Comparison of ENCODE assay signal across 2 fruit fly cellular contexts in genomic region chr3R:14574962-14575717, dm6.
TF ChIP-seq lines count a peak whose summit lies in the region.

No protein-coding gene starts in this region.

TF ChIP-seq in whole organism, embryonic, 481 proteins besides CTCF, POLR2A, EP300 and RAD21 (continued from another document and continues in another):
- TF ChIP-seq lilli (GFP tag; optimal IDR thresholded peaks at IDR 0.05; lab: Kevin White, UChicago) (peak; percentile 74), CG33557 (GFP tag; optimal IDR thresholded peaks at IDR 0.05; lab: Kevin White, UChicago) (peak; percentile 43), zen2 (GFP tag; IDR thresholded peaks at IDR 0.05; lab: Robert Waterston, UW; ENCODE audit: partially characterized antibody) (no peak), usp (GFP tag; optimal IDR thresholded peaks at IDR 0.05; lab: Kevin White, UChicago) (no peak), bab2 (GFP tag; optimal IDR thresholded peaks at IDR 0.05; lab: Kevin White, UChicago) (peak; percentile 59), CG17328 (GFP tag; IDR thresholded peaks at IDR 0.05; lab: Robert Waterston, UW) (no peak; the same call in 1 of the 2 replicates), vnd (GFP tag; IDR thresholded peaks at IDR 0.05; lab: Robert Waterston, UW; ENCODE audit: partially characterized antibody) (no peak), stwl (tag; optimal IDR thresholded peaks at IDR 0.05; lab: Kevin White, UChicago) (no peak), Stat92E (GFP tag; optimal IDR thresholded peaks at IDR 0.05; lab: Kevin White, UChicago) (no peak), Nf-YA (GFP tag; IDR thresholded peaks at IDR 0.05; lab: Robert Waterston, UW) (peak; percentile 22; the same call in 1 of the 2 replicates), CG34422 (GFP tag; IDR thresholded peaks at IDR 0.05; lab: Robert Waterston, UW) (no peak), gem (tag; optimal IDR thresholded peaks at IDR 0.05; lab: Kevin White, UChicago) (peak; percentile 90), salm (tag; optimal IDR thresholded peaks at IDR 0.05; lab: Kevin White, UChicago) (no peak), CG31388 (GFP tag; optimal IDR thresholded peaks at IDR 0.05; lab: Kevin White, UChicago) (no peak), kay (GFP tag; optimal IDR thresholded peaks at IDR 0.05; lab: Kevin White, UChicago) (peak; percentile 53), CoRest (tag; optimal IDR thresholded peaks at IDR 0.05; lab: Kevin White, UChicago) (peak; percentile 89), Hr51 (GFP tag; optimal IDR thresholded peaks at IDR 0.05; lab: Kevin White, UChicago) (peak; percentile 35 to 80), bowl (GFP tag; IDR thresholded peaks at IDR 0.05; lab: Robert Waterston, UW) (no peak), CG14050 (GFP tag; IDR thresholded peaks at IDR 0.05; lab: Robert Waterston, UW) (peak; percentile 23; the same call in 1 of the 3 replicates), CG12769 (tag; optimal IDR thresholded peaks at IDR 0.05; lab: Kevin White, UChicago) (no peak), CG10979 (tag; optimal IDR thresholded peaks at IDR 0.05; lab: Kevin White, UChicago) (peak; percentile 78), Meics (GFP tag; optimal IDR thresholded peaks at IDR 0.05; lab: Kevin White, UChicago) (peak; percentile 86), CG15514 (GFP tag; optimal IDR thresholded peaks at IDR 0.05; lab: Kevin White, UChicago) (peak; percentile 46), so (GFP tag; IDR thresholded peaks at IDR 0.05; lab: Robert Waterston, UW) (0 out of 3 replicates have a peak, but pooled peaks have one; percentile 48), tna (GFP tag; IDR thresholded peaks at IDR 0.05; lab: Robert Waterston, UW; ENCODE audit: partially characterized antibody) (no peak), ken (GFP tag; IDR thresholded peaks at IDR 0.05; lab: Robert Waterston, UW) (peak; percentile 65; the same call in 2 of the 3 replicates), br (optimal IDR thresholded peaks at IDR 0.05; lab: Kevin White, UChicago) (no peak), ind (GFP tag; optimal IDR thresholded peaks at IDR 0.05; lab: Kevin White, UChicago) (peak; percentile 80), CG12071 (GFP tag; optimal IDR thresholded peaks at IDR 0.05; lab: Kevin White, UChicago) (no peak), luna (GFP tag; optimal IDR thresholded peaks at IDR 0.05; lab: Kevin White, UChicago) (no peak), eve (GFP tag; optimal IDR thresholded peaks at IDR 0.05; lab: Kevin White, UChicago) (no peak), Antp (GFP tag; optimal IDR thresholded peaks at IDR 0.05; lab: Kevin White, UChicago) (no peak), CG3726 (GFP tag; IDR thresholded peaks at IDR 0.05; lab: Robert Waterston, UW) (peak; percentile 75; the same call in 1 of the 3 replicates), CG5180 (GFP tag; optimal IDR thresholded peaks at IDR 0.05; lab: Kevin White, UChicago) (peak; percentile 25), CG1024 (GFP tag; IDR thresholded peaks at IDR 0.05; lab: Robert Waterston, UW) (no peak; the same call in 1 of the 2 replicates), nmo (GFP tag; optimal IDR thresholded peaks at IDR 0.05; lab: Kevin White, UChicago) (peak; percentile 86), az2 (GFP tag; optimal IDR thresholded peaks at IDR 0.05; lab: Kevin White, UChicago) (peak; percentile 69), CG9437 (GFP tag; optimal IDR thresholded peaks at IDR 0.05; lab: Kevin White, UChicago) (peak; percentile 73), MESR4 (GFP tag; optimal IDR thresholded peaks at IDR 0.05; lab: Kevin White, UChicago) (no peak), ERR (GFP tag; optimal IDR thresholded peaks at IDR 0.05; lab: Kevin White, UChicago) (no peak), pan (optimal IDR thresholded peaks at IDR 0.05; lab: Kevin White, UChicago) (no peak), pan (GFP tag; optimal IDR thresholded peaks at IDR 0.05 in 1 of 2, IDR thresholded peaks at IDR 0.05 in 1 of 2) (peak in 1 of 2 experiments; percentile 52), Gsc (GFP tag; IDR thresholded peaks at IDR 0.05; lab: Robert Waterston, UW) (no peak), ranshi (GFP tag; IDR thresholded peaks at IDR 0.05; lab: Robert Waterston, UW) (peak; percentile 52; the same call in 1 of the 2 replicates), Atf-2 (GFP tag; optimal IDR thresholded peaks at IDR 0.05; lab: Kevin White, UChicago) (peak; percentile 62), z (GFP tag; IDR thresholded peaks at IDR 0.05; lab: Robert Waterston, UW) (no peak), CG11093 (GFP tag; IDR thresholded peaks at IDR 0.05; lab: Robert Waterston, UW) (peak; percentile 41; the same call in 1 of the 3 replicates), bbx (GFP tag; IDR thresholded peaks at IDR 0.05; lab: Robert Waterston, UW; ENCODE audit: partially characterized antibody) (no peak), Mad (GFP tag; optimal IDR thresholded peaks at IDR 0.05; lab: Kevin White, UChicago) (peak; percentile 52), lov (optimal IDR thresholded peaks at IDR 0.05; lab: Kevin White, UChicago) (no peak), lov (GFP tag; IDR thresholded peaks at IDR 0.05; lab: Robert Waterston, UW) (0 out of 3 replicates have a peak, but pooled peaks have one; percentile 21), CkIIα-i1 (GFP tag; IDR thresholded peaks at IDR 0.05; lab: Robert Waterston, UW) (no peak), al (GFP tag; IDR thresholded peaks at IDR 0.05; lab: Robert Waterston, UW) (peak; percentile 56), CG10267 (tag; optimal IDR thresholded peaks at IDR 0.05; lab: Kevin White, UChicago) (peak; percentile 78), Neu2 (GFP tag; optimal IDR thresholded peaks at IDR 0.05; lab: Kevin White, UChicago; ENCODE audit: borderline replicate concordance) (no peak), sob (GFP tag; IDR thresholded peaks at IDR 0.05; lab: Robert Waterston, UW) (peak; percentile 50; the same call in 1 of the 2 replicates), ap (GFP tag; IDR thresholded peaks at IDR 0.05; lab: Robert Waterston, UW) (no peak), CG14860 (GFP tag; IDR thresholded peaks at IDR 0.05; lab: Robert Waterston, UW; ENCODE audit: partially characterized antibody) (no peak), CG7271 (tag; optimal IDR thresholded peaks at IDR 0.05; lab: Kevin White, UChicago) (peak; percentile 6), Deaf1 (tag; optimal IDR thresholded peaks at IDR 0.05; lab: Kevin White, UChicago) (peak; percentile 56), CG7556 (GFP tag; optimal IDR thresholded peaks at IDR 0.05; lab: Kevin White, UChicago) (peak; percentile 87), CG6254 (GFP tag; optimal IDR thresholded peaks at IDR 0.05; lab: Kevin White, UChicago) (peak; percentile 30), Max (GFP tag; optimal IDR thresholded peaks at IDR 0.05; lab: Kevin White, UChicago) (peak; percentile 29), fu2 (GFP tag; optimal IDR thresholded peaks at IDR 0.05; lab: Kevin White, UChicago) (peak; percentile 30)

TF ChIP-seq in whole organism, prepupa, 60 proteins besides CTCF, POLR2A, EP300 and RAD21 (continued from another document):
- TF ChIP-seq acj6 (GFP tag; optimal IDR thresholded peaks at IDR 0.05; lab: Kevin White, UChicago): peak; percentile 65
- peak; percentile 30 for TF ChIP-seq Blimp-1 (GFP tag; optimal IDR thresholded peaks at IDR 0.05; lab: Kevin White, UChicago)
- TF ChIP-seq CG8632 (GFP tag; optimal IDR thresholded peaks at IDR 0.05; lab: Kevin White, UChicago): peak; percentile 59
- peak; percentile 59 for TF ChIP-seq Ets96B (tag; optimal IDR thresholded peaks at IDR 0.05; lab: Kevin White, UChicago)
- TF ChIP-seq CG10631 (GFP tag; optimal IDR thresholded peaks at IDR 0.05; lab: Kevin White, UChicago): peak; percentile 82
- peak; percentile 23 to 80 for TF ChIP-seq salr (GFP tag; optimal IDR thresholded peaks at IDR 0.05; lab: Kevin White, UChicago)
- peak; percentile 87 for TF ChIP-seq svp (GFP tag; lab: Kevin White, UChicago)
- peak; percentile 40 for TF ChIP-seq fkh (GFP tag; optimal IDR thresholded peaks at IDR 0.05; lab: Kevin White, UChicago)
- peak; percentile 42 for TF ChIP-seq net (GFP tag; optimal IDR thresholded peaks at IDR 0.05; lab: Kevin White, UChicago)
